Worm (Caenorhabditis elegans): ENCODE results near the gene sav-1.

Gene sav-1

DNA sequence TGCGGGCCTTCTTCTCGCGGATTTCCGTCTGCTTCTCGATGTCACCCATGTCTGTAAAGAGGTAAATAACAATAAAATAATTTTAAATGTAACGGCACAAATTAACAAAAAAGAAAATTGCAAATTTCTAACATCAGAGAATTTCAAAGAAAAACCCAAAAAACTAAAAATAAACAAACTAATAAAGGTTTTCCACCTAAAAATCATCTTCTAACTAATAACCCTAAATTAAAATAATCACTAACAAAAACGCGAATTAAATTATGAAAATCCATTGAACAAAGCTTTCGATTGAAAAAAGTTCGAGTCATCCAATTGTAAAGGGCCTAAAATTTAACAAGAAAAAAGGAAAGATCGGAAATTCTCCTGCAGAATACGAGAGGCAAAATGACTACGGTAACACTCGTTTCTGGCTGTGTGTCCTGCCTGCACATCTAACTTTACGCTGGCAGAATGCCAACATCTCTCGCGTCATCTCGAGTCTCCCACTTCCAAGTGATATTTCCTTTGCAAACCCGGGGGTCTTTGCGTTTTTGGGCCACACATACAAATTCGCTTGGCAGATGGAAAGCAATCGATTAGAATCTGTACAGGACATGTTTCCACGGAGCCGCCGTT is 44.3 kb downstream of the sav-1 start, which contains the start of gene rpl-11.2 (continued):
- TF ChIP-seq zip-4 (GFP tag; optimal IDR thresholded peaks at IDR 0.05): peak; percentile 79
- no peak for TF ChIP-seq unc-62 (GFP tag; optimal IDR thresholded peaks at IDR 0.05)
- peak; percentile 93 for TF ChIP-seq ceh-88 (GFP tag; IDR thresholded peaks at IDR 0.05)
- peak; percentile 98 for TF ChIP-seq tbx-2 (tag; optimal IDR thresholded peaks at IDR 0.05)
- TF ChIP-seq ceh-90 (tag; optimal IDR thresholded peaks at IDR 0.05): no peak
- TF ChIP-seq pqm-1 (tag; optimal IDR thresholded peaks at IDR 0.05): peak; percentile 8
- peak; percentile 82 to 85 (median 84) for TF ChIP-seq dpl-1 (GFP tag; optimal IDR thresholded peaks at IDR 0.05)
- TF ChIP-seq ces-1 (GFP tag; optimal IDR thresholded peaks at IDR 0.05): no peak
- TF ChIP-seq nhr-28 (tag; optimal IDR thresholded peaks at IDR 0.05): peak; percentile 25
- peak; percentile 98 for TF ChIP-seq pag-3 (tag; optimal IDR thresholded peaks at IDR 0.05; ENCODE audit: borderline replicate concordance, insufficient read depth)
- TF ChIP-seq C04F5.9 (tag; optimal IDR thresholded peaks at IDR 0.05): peak; percentile 75
- TF ChIP-seq ceh-8 (GFP tag; optimal IDR thresholded peaks at IDR 0.05): peak; percentile 87
- TF ChIP-seq hlh-17 (GFP tag; optimal IDR thresholded peaks at IDR 0.05; ENCODE audit: borderline replicate concordance): no peak
- TF ChIP-seq nhr-20 (tag; optimal IDR thresholded peaks at IDR 0.05): peak; percentile 99
- TF ChIP-seq pax-3 (tag; optimal IDR thresholded peaks at IDR 0.05): peak; percentile 89
- TF ChIP-seq lin-13 (GFP tag; optimal IDR thresholded peaks at IDR 0.05): peak; percentile 98
- TF ChIP-seq lin-15B (tag; optimal IDR thresholded peaks at IDR 0.05): peak; percentile 84
- peak; percentile 98 for TF ChIP-seq swsn-7 (tag; optimal IDR thresholded peaks at IDR 0.05)
- peak; percentile 87 for TF ChIP-seq lir-3 (tag; optimal IDR thresholded peaks at IDR 0.05; ENCODE audit: poor library complexity)
- peak; percentile 97 for TF ChIP-seq rnt-1 (tag; optimal IDR thresholded peaks at IDR 0.05)
- TF ChIP-seq sptf-1 (tag; optimal IDR thresholded peaks at IDR 0.05): no peak
- peak; percentile 20 for TF ChIP-seq fkh-4 (tag; optimal IDR thresholded peaks at IDR 0.05; ENCODE audit: borderline replicate concordance)
- peak; percentile 99 for TF ChIP-seq nhr-71 (tag; optimal IDR thresholded peaks at IDR 0.05)
- TF ChIP-seq Y116A8C.19 (tag; optimal IDR thresholded peaks at IDR 0.05; ENCODE audit: borderline replicate concordance): no peak
- TF ChIP-seq nhr-47 (tag; optimal IDR thresholded peaks at IDR 0.05): peak; percentile 98
- TF ChIP-seq jun-1 (tag; optimal IDR thresholded peaks at IDR 0.05): peak; percentile 97
- peak; percentile 60 to 88 for TF ChIP-seq egl-27 (tag; optimal IDR thresholded peaks at IDR 0.05)
- peak; percentile 94 for TF ChIP-seq zag-1 (tag; optimal IDR thresholded peaks at IDR 0.05)
- peak; percentile 93 for TF ChIP-seq egl-13 (tag; optimal IDR thresholded peaks at IDR 0.05)
- TF ChIP-seq nhr-11 (tag; optimal IDR thresholded peaks at IDR 0.05): peak; percentile 94
- TF ChIP-seq lsy-2 (tag; optimal IDR thresholded peaks at IDR 0.05): peak; percentile 99 to 100
- TF ChIP-seq nhr-19 (GFP tag; conservative IDR thresholded peaks at IDR 0.05): peak; percentile 98
- TF ChIP-seq mdl-1 (tag; optimal IDR thresholded peaks at IDR 0.05): peak in 1 of 2 experiments; percentile 96
- peak; percentile 99 for TF ChIP-seq C16A3.4 (tag; optimal IDR thresholded peaks at IDR 0.05)
- peak; percentile 98 for TF ChIP-seq lin-14 (GFP tag; optimal IDR thresholded peaks at IDR 0.05)
- TF ChIP-seq mab-9 (GFP tag; IDR thresholded peaks at IDR 0.05): peak; percentile 88
- peak; percentile 94 for TF ChIP-seq irx-1 (tag; optimal IDR thresholded peaks at IDR 0.05)
- peak; percentile 98 for TF ChIP-seq xbp-1 (tag; optimal IDR thresholded peaks at IDR 0.05)
- TF ChIP-seq hlh-4 (tag; optimal IDR thresholded peaks at IDR 0.05): no peak
- TF ChIP-seq dsc-1 (tag; optimal IDR thresholded peaks at IDR 0.05): peak; percentile 97
- TF ChIP-seq C34B4.2 (tag; optimal IDR thresholded peaks at IDR 0.05): no peak
- peak; percentile 94 for TF ChIP-seq ztf-4 (tag; optimal IDR thresholded peaks at IDR 0.05)
- peak; percentile 99 for TF ChIP-seq skn-1 (tag; optimal IDR thresholded peaks at IDR 0.05)
- peak; percentile 99 for TF ChIP-seq snu-23 (GFP tag; optimal IDR thresholded peaks at IDR 0.05)
- TF ChIP-seq nhr-90 (tag; optimal IDR thresholded peaks at IDR 0.05; ENCODE audit: poor library complexity): peak; percentile 98
- peak; percentile 96 to 99 (median 98) for TF ChIP-seq ceh-82 (tag; optimal IDR thresholded peaks at IDR 0.05)

Measured in whole organism, L1 larva.